Fruit fly (Drosophila melanogaster) whole organism, adult: Measurements from ENCODE around the gene PolZ2.

Experiments
- CG11617 ChIP-seq: fragments of 200-800 bp; sonication (Bioruptor generic); optimal IDR thresholded peaks from 2 replicates; lab custom pipeline; 2017; ENCODE audit warnings: mild to moderate bottlenecking, missing biosample characterization, missing genetic modification reagents, missing genetic modification characterization
- CG12768 ChIP-seq: fragments of 200-800 bp; sonication (Bioruptor generic); optimal IDR thresholded peaks from 2 replicates; lab custom pipeline; 2017; ENCODE audit warnings: missing biosample characterization, missing genetic modification characterization, mild to moderate bottlenecking, moderate library complexity, missing genetic modification reagents
- CG14711 ChIP-seq: fragments of 200-800 bp; sonication (Bioruptor generic); optimal IDR thresholded peaks from 2 replicates; lab custom pipeline; 2018; ENCODE audit warnings: missing biosample characterization, mild to moderate bottlenecking, missing genetic modification characterization, moderate library complexity
- CG1620 ChIP-seq: fragments of 200-800 bp; sonication (Bioruptor generic); optimal IDR thresholded peaks from 2 replicates; lab custom pipeline; 2016; ENCODE audit warnings: missing biosample characterization, missing genetic modification characterization
- CG33017 ChIP-seq: fragments of 200-800 bp; sonication (Bioruptor generic); optimal IDR thresholded peaks from 2 replicates; lab custom pipeline; 2018; ENCODE audit warnings: missing biosample characterization, mild to moderate bottlenecking, missing genetic modification characterization, moderate library complexity
- CG5204 ChIP-seq: fragments of 200-800 bp; sonication (Bioruptor generic); optimal IDR thresholded peaks from 2 replicates; lab custom pipeline; 2016; ENCODE audit warnings: missing biosample characterization, missing genetic modification characterization
- CG7045 ChIP-seq: fragments of 200-800 bp; sonication (Bioruptor generic); optimal IDR thresholded peaks from 2 replicates; lab custom pipeline; 2017; ENCODE audit warnings: missing biosample characterization, mild to moderate bottlenecking, missing genetic modification characterization
- CG7101 ChIP-seq: fragments of 200-800 bp; sonication (Bioruptor generic); optimal IDR thresholded peaks from 2 replicates; lab custom pipeline; 2018; ENCODE audit warnings: missing biosample characterization, mild to moderate bottlenecking, missing genetic modification characterization, moderate library complexity
- Clk ChIP-seq: fragments of 200-800 bp; sonication (Bioruptor generic); optimal IDR thresholded peaks from 2 replicates; lab custom pipeline; 2017; ENCODE audit warnings: missing biosample characterization, missing genetic modification characterization
- Crg-1 ChIP-seq: fragments of 200-800 bp; sonication (Bioruptor generic); optimal IDR thresholded peaks from 2 replicates; lab custom pipeline; 2016; ENCODE audit warnings: missing biosample characterization, missing genetic modification characterization
- Hr96 ChIP-seq: fragments of 200-800 bp; sonication (Bioruptor generic); optimal IDR thresholded peaks from 2 replicates; lab custom pipeline; 2016; ENCODE audit warnings: missing biosample characterization, missing genetic modification characterization
- Mnt ChIP-seq: fragments of 200-800 bp; sonication (Bioruptor generic); optimal IDR thresholded peaks from 2 replicates; lab custom pipeline; 2016; ENCODE audit warnings: missing biosample characterization, mild to moderate bottlenecking, missing genetic modification characterization
- bab1 ChIP-seq: fragments of 200-800 bp; sonication (Bioruptor generic); optimal IDR thresholded peaks from 3 replicates; lab custom pipeline; 2019; ENCODE audit warnings: missing biosample characterization, mild to moderate bottlenecking, missing genetic modification characterization, moderate library complexity
- cic ChIP-seq: fragments of 200-800 bp; sonication (Bioruptor generic); optimal IDR thresholded peaks from 2 replicates; lab custom pipeline; 2017; ENCODE audit warnings: missing biosample characterization, mild to moderate bottlenecking, missing genetic modification characterization, moderate library complexity
- cnc ChIP-seq, 2 experiments: fragments of >200 bp; optimal IDR thresholded peaks; 2 replicates each; lab custom pipeline; 2017
- kay ChIP-seq: fragments of 200-800 bp; sonication (Bioruptor generic); peaks from one replicate; lab custom pipeline; 2016; ENCODE audit warnings: missing biosample characterization, missing genetic modification characterization, borderline replicate concordance
- ovo ChIP-seq: fragments of 200-800 bp; sonication (Bioruptor generic); optimal IDR thresholded peaks from 2 replicates; lab custom pipeline; 2016; ENCODE audit warnings: missing biosample characterization, missing genetic modification characterization
- pad ChIP-seq: fragments of 200-800 bp; sonication (Bioruptor generic); optimal IDR thresholded peaks from 3 replicates; lab custom pipeline; 2017; ENCODE audit warnings: missing biosample characterization, missing genetic modification characterization, mild to moderate bottlenecking, moderate library complexity, missing genetic modification reagents
- tj ChIP-seq: fragments of 200-800 bp; sonication (Bioruptor generic); optimal IDR thresholded peaks from 3 replicates; lab custom pipeline; 2017; ENCODE audit warnings: missing biosample characterization, mild to moderate bottlenecking, missing genetic modification characterization, moderate library complexity
- toe ChIP-seq: fragments of 200-800 bp; sonication (Bioruptor generic); optimal IDR thresholded peaks from 2 replicates; lab custom pipeline; 2016; ENCODE audit warnings: missing biosample characterization, missing genetic modification characterization

PolZ2 gene

dm6 chr3R:5570635-5571436 is 17.8 kb upstream of the PolZ2 start, which contains the start of gene CRMP:
TSS of gene CRMP (plus strand) at chr3R:5571108.
- TF ChIP-seq kay (peak; percentile 58), CG7045 (GFP tag; lab: Kevin White, UChicago) (no peak), cnc (optimal IDR thresholded peaks at IDR 0.05; lab: Kevin White, UChicago) (no peak), tj (GFP tag; lab: Kevin White, UChicago) (peak; percentile 37), ovo (GFP tag; lab: Kevin White, UChicago) (no peak), CG5204 (no peak), Crg-1 (GFP tag; lab: Kevin White, UChicago) (no peak), toe (GFP tag; lab: Kevin White, UChicago) (no peak), Clk (GFP tag; lab: Kevin White, UChicago) (no peak), CG11617 (GFP tag; lab: Kevin White, UChicago) (peak; percentile 4), CG12768 (GFP tag; lab: Kevin White, UChicago) (peak; percentile 25), pad (GFP tag; lab: Kevin White, UChicago) (peak; percentile 34), CG7101 (tag; lab: Kevin White, UChicago) (no peak), CG14711 (tag; lab: Kevin White, UChicago) (peak; percentile 11)

dm6 chr3R:5571437-5571750 is 17.3 kb upstream of the PolZ2 start:
- TF ChIP-seq Crg-1 (GFP tag; lab: Kevin White, UChicago) (no peak), tj (GFP tag; lab: Kevin White, UChicago) (no peak), cic (peak; percentile 66), CG7045 (GFP tag; lab: Kevin White, UChicago) (no peak)

- TF ChIP-seq CG12768 (GFP tag; lab: Kevin White, UChicago) (no peak), Crg-1 (GFP tag; lab: Kevin White, UChicago) (no peak), ovo (GFP tag; lab: Kevin White, UChicago) (no peak), cic (peak; percentile 45), Hr96 (no peak), toe (GFP tag; lab: Kevin White, UChicago) (no peak)
Measured at dm6 chr3R:5571756-5572155, 16.9 kb upstream of the PolZ2 start.

dm6 chr3R:5572900-5573665 is 15.6 kb upstream of the PolZ2 start:
- TF ChIP-seq bab1 (no peak), CG12768 (GFP tag; lab: Kevin White, UChicago) (no peak), tj (GFP tag; lab: Kevin White, UChicago) (peak; percentile 61), toe (GFP tag; lab: Kevin White, UChicago) (no peak), CG33017 (tag; lab: Kevin White, UChicago) (no peak), CG7045 (GFP tag; lab: Kevin White, UChicago) (no peak)

- no peak for TF ChIP-seq CG12768 (GFP tag; lab: Kevin White, UChicago)
- TF ChIP-seq CG5204: no peak
- no peak for TF ChIP-seq CG7101 (tag; lab: Kevin White, UChicago)
- TF ChIP-seq ovo (GFP tag; lab: Kevin White, UChicago): no peak
- TF ChIP-seq tj (GFP tag; lab: Kevin White, UChicago): no peak
- TF ChIP-seq Clk (GFP tag; lab: Kevin White, UChicago): no peak
- no peak for TF ChIP-seq toe (GFP tag; lab: Kevin White, UChicago)
- no peak for TF ChIP-seq CG7045 (GFP tag; lab: Kevin White, UChicago)
- no peak for TF ChIP-seq CG11617 (GFP tag; lab: Kevin White, UChicago)
- no peak for TF ChIP-seq CG1620 (GFP tag; lab: Kevin White, UChicago)
- no peak for TF ChIP-seq CG33017 (tag; lab: Kevin White, UChicago)
- TF ChIP-seq pad (GFP tag; lab: Kevin White, UChicago): no peak
- no peak for TF ChIP-seq Hr96
- TF ChIP-seq CG14711 (tag; lab: Kevin White, UChicago): no peak
- no peak for TF ChIP-seq cnc (optimal IDR thresholded peaks at IDR 0.05; lab: Kevin White, UChicago)
- TF ChIP-seq Crg-1 (GFP tag; lab: Kevin White, UChicago): no peak
- no peak for TF ChIP-seq Mnt (GFP tag; lab: Kevin White, UChicago)
- TF ChIP-seq kay: no peak
Measured at dm6 chr3R:5573883-5574282, 14.8 kb upstream of the PolZ2 start.

- no peak for TF ChIP-seq CG5204
- peak; percentile 1 for TF ChIP-seq ovo (GFP tag; lab: Kevin White, UChicago)
- TF ChIP-seq CG14711 (tag; lab: Kevin White, UChicago): no peak
- TF ChIP-seq CG1620 (GFP tag; lab: Kevin White, UChicago): peak; percentile 51
- peak; percentile 62 for TF ChIP-seq CG12768 (GFP tag; lab: Kevin White, UChicago)
- no peak for TF ChIP-seq Hr96
- TF ChIP-seq Crg-1 (GFP tag; lab: Kevin White, UChicago): peak; percentile 60
- no peak for TF ChIP-seq cnc (optimal IDR thresholded peaks at IDR 0.05; lab: Kevin White, UChicago)
- no peak for TF ChIP-seq CG33017 (tag; lab: Kevin White, UChicago)
- TF ChIP-seq cic: no peak
- TF ChIP-seq Clk (GFP tag; lab: Kevin White, UChicago): peak; percentile 12
- TF ChIP-seq bab1: peak; percentile 38
- TF ChIP-seq pad (GFP tag; lab: Kevin White, UChicago): peak; percentile 45
- peak; percentile 2 for TF ChIP-seq CG7045 (GFP tag; lab: Kevin White, UChicago)
- peak; percentile 48 for TF ChIP-seq Mnt (GFP tag; lab: Kevin White, UChicago)
- peak; percentile 44 for TF ChIP-seq CG11617 (GFP tag; lab: Kevin White, UChicago)
- peak; percentile 26 for TF ChIP-seq CG7101 (tag; lab: Kevin White, UChicago)
Measured at dm6 chr3R:5587863-5588519, 682 bp upstream of the PolZ2 start, which contains the start of gene CG2926. TSS of gene CG2926 (minus strand) at chr3R:5588380.
